Worm (Caenorhabditis elegans) whole organism, midembryonic: ENCODE data around the gene fbxa-219.

Experiments used
- T22C8.4 ChIP-seq: fragments of 200-800 bp; sonication (Bioruptor generic); IDR thresholded peaks from 2 replicates; pipeline ENCODE4 v1.3.6; 2022; ENCODE audit warnings: missing genetic modification characterization, missing compliant biosample characterization
- cog-1 ChIP-seq: sonication (generic microtip); optimal IDR thresholded peaks from 2 replicates; lab custom pipeline; 2016; ENCODE audit warnings: missing genetic modification characterization, missing compliant biosample characterization
- flt-1 ChIP-seq: fragments of 200-800 bp; sonication (Bioruptor generic); IDR thresholded peaks from 2 replicates; pipeline ENCODE4 v1.3.6; 2022; ENCODE audit warnings: missing genetic modification characterization, missing compliant biosample characterization
- klf-2 ChIP-seq: fragments of 200-800 bp; sonication (Bioruptor generic); conservative IDR thresholded peaks from 2 replicates; pipeline ENCODE4 v1.3.6; 2022; ENCODE audit warnings: missing genetic modification reagents, missing genetic modification characterization, missing compliant biosample characterization
- med-1 ChIP-seq: sonication (generic microtip); optimal IDR thresholded peaks from 2 replicates; lab custom pipeline; 2017; ENCODE audit warnings: missing genetic modification characterization, mild to moderate bottlenecking, missing compliant biosample characterization, antibody characterized with exemption, missing genetic modification reagents; ENCODE audit not compliant: insufficient read depth
- ref-1 ChIP-seq: fragments of 200-800 bp; sonication (Bioruptor generic); conservative IDR thresholded peaks from 2 replicates; pipeline ENCODE4 v1.3.6; 2022; ENCODE audit warnings: missing genetic modification reagents, missing genetic modification characterization, missing compliant biosample characterization
- tab-1 ChIP-seq: fragments of 200-800 bp; sonication (Bioruptor generic); IDR thresholded peaks from 2 replicates; pipeline ENCODE4 v1.3.6; 2022; ENCODE audit warnings: missing genetic modification characterization, missing compliant biosample characterization
- ztf-23 ChIP-seq: fragments of 200-800 bp; sonication (Bioruptor generic); IDR thresholded peaks from 2 replicates; pipeline ENCODE4 v1.3.6; 2022; ENCODE audit warnings: missing genetic modification reagents, missing genetic modification characterization, missing compliant biosample characterization
- ztf-29 ChIP-seq: fragments of 200-800 bp; sonication (Bioruptor generic); IDR thresholded peaks from 2 replicates; pipeline ENCODE4 v1.3.6; 2022; ENCODE audit warnings: missing genetic modification reagents, missing genetic modification characterization, missing compliant biosample characterization

The fbxa-219 gene

ce11 chrIII:2288261-2288660 lies 3.0 kb upstream of the fbxa-219 start:
- TF ChIP-seq ref-1 (GFP tag; lab: Robert Waterston, UW) (no peak), ztf-29 (no peak), med-1 (GFP tag; lab: Kevin White, UChicago) (no peak), cog-1 (no peak), tab-1 (GFP tag; lab: Robert Waterston, UW) (no peak), T22C8.4 (GFP tag; lab: Robert Waterston, UW) (no peak), ztf-23 (GFP tag; lab: Robert Waterston, UW) (no peak), klf-2 (GFP tag; lab: Robert Waterston, UW) (no peak), flt-1 (no peak)

ce11 chrIII:2294736-2295135 lies 3.5 kb downstream of the fbxa-219 start:
- TF ChIP-seq med-1 (GFP tag; lab: Kevin White, UChicago), result no peak
- TF ChIP-seq ztf-29, result no peak
- no peak for TF ChIP-seq ref-1 (GFP tag; lab: Robert Waterston, UW)
- TF ChIP-seq flt-1, result no peak
- TF ChIP-seq T22C8.4 (GFP tag; lab: Robert Waterston, UW), result no peak
- no peak for TF ChIP-seq klf-2 (GFP tag; lab: Robert Waterston, UW)
- no peak for TF ChIP-seq ztf-23 (GFP tag; lab: Robert Waterston, UW)
- no peak for TF ChIP-seq cog-1
- no peak for TF ChIP-seq tab-1 (GFP tag; lab: Robert Waterston, UW)

ce11 chrIII:2304149-2304548 lies 12.9 kb downstream of the fbxa-219 start:
- TF ChIP-seq tab-1 (GFP tag; lab: Robert Waterston, UW) (no peak), ztf-29 (no peak), ref-1 (GFP tag; lab: Robert Waterston, UW) (no peak), T22C8.4 (GFP tag; lab: Robert Waterston, UW) (no peak), cog-1 (no peak), flt-1 (no peak), ztf-23 (GFP tag; lab: Robert Waterston, UW) (no peak), klf-2 (GFP tag; lab: Robert Waterston, UW) (no peak), med-1 (GFP tag; lab: Kevin White, UChicago) (no peak)

ce11 chrIII:2304867-2305266 lies 13.7 kb downstream of the fbxa-219 start, which contains the start of gene Y54F10BM.9:
TSS of gene Y54F10BM.9 (minus strand) at chrIII:2304927.
- TF ChIP-seq ref-1 (GFP tag; lab: Robert Waterston, UW), result 0 out of 2 replicates have a peak, but pooled peaks have one; percentile 13
- peak; percentile 5 for TF ChIP-seq cog-1
- no peak for TF ChIP-seq flt-1

- TF ChIP-seq T22C8.4 (GFP tag; lab: Robert Waterston, UW), result no peak
- TF ChIP-seq ztf-29, result no peak
- TF ChIP-seq ref-1 (GFP tag; lab: Robert Waterston, UW), result no peak
- no peak for TF ChIP-seq cog-1
- TF ChIP-seq flt-1, result no peak
- TF ChIP-seq ztf-23 (GFP tag; lab: Robert Waterston, UW), result no peak
- TF ChIP-seq klf-2 (GFP tag; lab: Robert Waterston, UW), result no peak
- no peak for TF ChIP-seq med-1 (GFP tag; lab: Kevin White, UChicago)
- TF ChIP-seq tab-1 (GFP tag; lab: Robert Waterston, UW), result no peak
Measured at ce11 chrIII:2308026-2308425, 16.8 kb downstream of the fbxa-219 start, which contains the start of the genes fbxa-1 and Y54F10BM.20. TSS of gene fbxa-1 (minus strand) at chrIII:2308126. TSS of gene Y54F10BM.20 (plus strand) at chrIII:2308256.

ce11 chrIII:2310996-2311395 lies 19.8 kb downstream of the fbxa-219 start:
- no peak for TF ChIP-seq ztf-29
- TF ChIP-seq T22C8.4 (GFP tag; lab: Robert Waterston, UW), result no peak
- TF ChIP-seq cog-1, result no peak
- no peak for TF ChIP-seq med-1 (GFP tag; lab: Kevin White, UChicago)
- no peak for TF ChIP-seq klf-2 (GFP tag; lab: Robert Waterston, UW)
- TF ChIP-seq ztf-23 (GFP tag; lab: Robert Waterston, UW), result no peak
- TF ChIP-seq ref-1 (GFP tag; lab: Robert Waterston, UW), result no peak
- no peak for TF ChIP-seq flt-1
- TF ChIP-seq tab-1 (GFP tag; lab: Robert Waterston, UW), result no peak

- TF ChIP-seq ztf-29, result no peak
- TF ChIP-seq klf-2 (GFP tag; lab: Robert Waterston, UW), result no peak
- TF ChIP-seq tab-1 (GFP tag; lab: Robert Waterston, UW), result no peak
- TF ChIP-seq med-1 (GFP tag; lab: Kevin White, UChicago), result no peak
- TF ChIP-seq cog-1, result no peak
- no peak for TF ChIP-seq T22C8.4 (GFP tag; lab: Robert Waterston, UW)
- no peak for TF ChIP-seq ref-1 (GFP tag; lab: Robert Waterston, UW)
- TF ChIP-seq ztf-23 (GFP tag; lab: Robert Waterston, UW), result no peak
- no peak for TF ChIP-seq flt-1
Measured at ce11 chrIII:2313985-2314494, 22.8 kb downstream of the fbxa-219 start, which contains the start of the genes fbxa-66 and iffb-1. TSS of gene fbxa-66 (minus strand) at chrIII:2314035. TSS of gene iffb-1 (plus strand) at chrIII:2314436.

DNA sequence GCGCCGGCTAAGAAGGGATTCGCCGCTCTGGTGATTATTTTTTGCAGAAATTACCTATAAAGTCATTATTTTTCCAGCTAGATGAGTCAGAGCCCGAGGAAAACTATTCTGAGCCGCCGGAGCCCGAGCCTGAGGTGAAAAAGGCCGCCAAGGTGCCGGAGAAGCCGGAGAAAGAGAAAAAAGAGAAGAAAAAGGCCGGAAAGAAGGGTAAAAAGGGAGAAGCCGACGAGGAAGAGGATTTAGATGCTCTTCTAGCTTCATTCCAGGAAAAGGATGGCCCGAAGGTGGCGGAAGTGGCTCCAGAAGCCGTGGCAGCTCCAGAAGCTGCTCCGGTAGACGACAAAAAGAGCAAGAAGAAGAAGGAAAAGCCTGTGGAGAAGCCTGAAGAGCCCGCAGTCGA lies 23.5 kb downstream of the fbxa-219 start:
- TF ChIP-seq flt-1 (no peak), cog-1 (no peak), klf-2 (GFP tag; lab: Robert Waterston, UW) (no peak), ztf-23 (GFP tag; lab: Robert Waterston, UW) (no peak), tab-1 (GFP tag; lab: Robert Waterston, UW) (0 out of 2 replicates have a peak, but pooled peaks have one; percentile 5), med-1 (GFP tag; lab: Kevin White, UChicago) (no peak)

DNA sequence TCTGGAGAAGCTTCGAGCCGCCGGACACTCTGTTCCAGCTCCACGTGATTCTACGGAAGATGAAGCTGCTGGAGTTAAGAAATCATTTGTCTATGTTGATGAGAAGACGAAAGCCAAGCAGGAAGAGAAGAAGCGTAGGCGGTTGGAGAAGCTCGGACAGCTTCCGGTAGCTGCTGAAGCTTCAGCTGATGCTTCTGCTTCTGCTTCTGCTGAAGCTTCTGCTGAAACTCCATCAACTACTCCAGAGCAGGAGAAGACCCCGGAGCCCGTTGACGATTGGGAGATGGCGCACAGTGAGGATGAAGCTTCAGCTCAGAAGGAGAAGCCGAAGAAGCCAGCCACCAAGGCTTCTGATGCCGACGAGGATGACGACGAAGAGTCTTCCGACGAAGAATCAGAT lies 25.2 kb downstream of the fbxa-219 start:
- TF ChIP-seq tab-1 (GFP tag; lab: Robert Waterston, UW) (no peak), med-1 (GFP tag; lab: Kevin White, UChicago) (no peak)

ce11 chrIII:2324703-2325102 lies 33.5 kb downstream of the fbxa-219 start:
- TF ChIP-seq ztf-29, result no peak
- TF ChIP-seq ref-1 (GFP tag; lab: Robert Waterston, UW), result no peak
- no peak for TF ChIP-seq klf-2 (GFP tag; lab: Robert Waterston, UW)
- TF ChIP-seq ztf-23 (GFP tag; lab: Robert Waterston, UW), result no peak
- TF ChIP-seq tab-1 (GFP tag; lab: Robert Waterston, UW), result no peak
- TF ChIP-seq cog-1, result no peak
- TF ChIP-seq flt-1, result no peak
- TF ChIP-seq T22C8.4 (GFP tag; lab: Robert Waterston, UW), result no peak
- TF ChIP-seq med-1 (GFP tag; lab: Kevin White, UChicago), result no peak
